Worm (Caenorhabditis elegans) whole organism, late embryonic: ENCODE data around the gene K08D9.4.

Experiments
- C08G9.2 ChIP-seq: sonication (generic microtip); optimal IDR thresholded peaks from 2 replicates; lab custom pipeline; 2016; ENCODE audit warnings: mild to moderate bottlenecking, missing genetic modification characterization, moderate library complexity, missing compliant biosample characterization
- ama-1 ChIP-seq: fragments of 150-350 bp; optimal IDR thresholded peaks from 2 replicates; lab custom pipeline; 2014
- ceh-19 ChIP-seq: fragments of 200-800 bp; sonication (Bioruptor generic); optimal IDR thresholded peaks from 2 replicates; lab custom pipeline; 2018; ENCODE audit warnings: mild to moderate bottlenecking, missing genetic modification characterization, missing compliant biosample characterization
- ceh-24 ChIP-seq: sonication (generic microtip); optimal IDR thresholded peaks from 2 replicates; lab custom pipeline; 2016; ENCODE audit warnings: mild to moderate bottlenecking, missing genetic modification characterization, missing compliant biosample characterization
- dve-1 ChIP-seq: sonication (generic microtip); optimal IDR thresholded peaks from 2 replicates; lab custom pipeline; 2017; ENCODE audit warnings: antibody characterized with exemption, mild to moderate bottlenecking, missing genetic modification characterization, missing compliant biosample characterization
- gmeb-2 ChIP-seq: sonication (generic microtip); optimal IDR thresholded peaks from 2 replicates; lab custom pipeline; 2016; ENCODE audit warnings: missing genetic modification characterization, inconsistent platforms, missing compliant biosample characterization
- hlh-6 ChIP-seq: sonication (generic microtip); optimal IDR thresholded peaks from 2 replicates; lab custom pipeline; 2016; ENCODE audit warnings: missing genotype, missing genetic modification characterization, missing compliant biosample characterization
- lin-11 ChIP-seq: fragments of 200-800 bp; sonication (Bioruptor generic); optimal IDR thresholded peaks from 2 replicates; lab custom pipeline; 2018; ENCODE audit warnings: mild to moderate bottlenecking, missing genetic modification characterization, missing compliant biosample characterization
- nhr-11 ChIP-seq: fragments of 150-350 bp; optimal IDR thresholded peaks from 2 replicates; lab custom pipeline; 2014; ENCODE audit warnings: missing biosample characterization, missing genetic modification characterization
- npax-4 ChIP-seq: sonication (generic microtip); optimal IDR thresholded peaks from 2 replicates; lab custom pipeline; 2016; ENCODE audit warnings: missing genetic modification characterization, missing compliant biosample characterization
- ref-2 ChIP-seq: sonication (generic microtip); optimal IDR thresholded peaks from 2 replicates; lab custom pipeline; 2016; ENCODE audit warnings: missing genetic modification characterization, missing compliant biosample characterization
- tbx-2 ChIP-seq: sonication (generic microtip); optimal IDR thresholded peaks from 2 replicates; lab custom pipeline; 2016; ENCODE audit warnings: missing genetic modification characterization, missing compliant biosample characterization

- no peak for TF ChIP-seq hlh-6 (tag; lab: Kevin White, UChicago)
- no peak for TF ChIP-seq C08G9.2 (tag; lab: Kevin White, UChicago)
- TF ChIP-seq lin-11 (tag; lab: Kevin White, UChicago) = no peak
- TF ChIP-seq ama-1 (lab: Kevin White, UChicago) = no peak
- no peak for TF ChIP-seq tbx-2 (tag; lab: Kevin White, UChicago)
- no peak for TF ChIP-seq ceh-24 (tag; lab: Kevin White, UChicago)
- no peak for TF ChIP-seq npax-4 (tag; lab: Kevin White, UChicago)
- TF ChIP-seq nhr-11 (tag; lab: Kevin White, UChicago) = no peak
- no peak for TF ChIP-seq ref-2 (tag; lab: Kevin White, UChicago)
- no peak for TF ChIP-seq ceh-19 (GFP tag; lab: Kevin White, UChicago)
- no peak for TF ChIP-seq gmeb-2
- TF ChIP-seq dve-1 (tag; lab: Kevin White, UChicago) = no peak
Measured at ce11 chrV:3168650-3169049, 31.6 kb downstream of the K08D9.4 start, which contains the start of gene C36C5.15.
